2 fruit fly cellular contexts compared by ENCODE assay signal in genomic region chr3L:10840867-10841266, dm6.
TF ChIP-seq lines count a peak whose summit lies in the region.

No protein-coding gene starts in this region.

- TF ChIP-seq CTCF in whole organism, embryonic (GFP tag; optimal IDR thresholded peaks at IDR 0.05; lab: Kevin White, UChicago): no peak

TF ChIP-seq in whole organism, embryonic, 481 proteins besides CTCF, POLR2A, EP300 and RAD21:
- TF ChIP-seq CG8388 (GFP tag; optimal IDR thresholded peaks at IDR 0.05; lab: Kevin White, UChicago): no peak
- TF ChIP-seq pros (GFP tag; optimal IDR thresholded peaks at IDR 0.05; lab: Kevin White, UChicago): peak; percentile 84
- TF ChIP-seq CG3163 (GFP tag; optimal IDR thresholded peaks at IDR 0.05; lab: Kevin White, UChicago): no peak
- peak; percentile 48 for TF ChIP-seq nerfin-1 (tag; optimal IDR thresholded peaks at IDR 0.05; lab: Kevin White, UChicago)
- TF ChIP-seq mld (GFP tag; IDR thresholded peaks at IDR 0.05; lab: Robert Waterston, UW; ENCODE audit: partially characterized antibody): 0 out of 3 replicates have a peak, but pooled peaks have one; percentile 10
- TF ChIP-seq gsb-n (tag; optimal IDR thresholded peaks at IDR 0.05; lab: Kevin White, UChicago): peak; percentile 86
- TF ChIP-seq oc (tag; optimal IDR thresholded peaks at IDR 0.05; lab: Kevin White, UChicago): peak; percentile 30
- peak; percentile 59 for TF ChIP-seq sens (GFP tag; lab: Kevin White, UChicago)
- no peak for TF ChIP-seq CG4328 (GFP tag; optimal IDR thresholded peaks at IDR 0.05; lab: Kevin White, UChicago)

TF ChIP-seq in whole organism, prepupa, 60 proteins besides CTCF, POLR2A, EP300 and RAD21:
- TF ChIP-seq vri (GFP tag; optimal IDR thresholded peaks at IDR 0.05; lab: Kevin White, UChicago): no peak
- no peak for TF ChIP-seq Gug (GFP tag; IDR thresholded peaks at IDR 0.05; lab: Robert Waterston, UW)
- peak; percentile 8 for TF ChIP-seq Eip78C (GFP tag; lab: Kevin White, UChicago)
- TF ChIP-seq CG10631 (GFP tag; optimal IDR thresholded peaks at IDR 0.05; lab: Kevin White, UChicago): no peak
